Fruit fly (Drosophila melanogaster): ENCODE results near the gene CG9121.
A peak's percentile ranks its signal among the peaks of the same experiment; 100 is the strongest.

The CG9121 gene

DNA sequence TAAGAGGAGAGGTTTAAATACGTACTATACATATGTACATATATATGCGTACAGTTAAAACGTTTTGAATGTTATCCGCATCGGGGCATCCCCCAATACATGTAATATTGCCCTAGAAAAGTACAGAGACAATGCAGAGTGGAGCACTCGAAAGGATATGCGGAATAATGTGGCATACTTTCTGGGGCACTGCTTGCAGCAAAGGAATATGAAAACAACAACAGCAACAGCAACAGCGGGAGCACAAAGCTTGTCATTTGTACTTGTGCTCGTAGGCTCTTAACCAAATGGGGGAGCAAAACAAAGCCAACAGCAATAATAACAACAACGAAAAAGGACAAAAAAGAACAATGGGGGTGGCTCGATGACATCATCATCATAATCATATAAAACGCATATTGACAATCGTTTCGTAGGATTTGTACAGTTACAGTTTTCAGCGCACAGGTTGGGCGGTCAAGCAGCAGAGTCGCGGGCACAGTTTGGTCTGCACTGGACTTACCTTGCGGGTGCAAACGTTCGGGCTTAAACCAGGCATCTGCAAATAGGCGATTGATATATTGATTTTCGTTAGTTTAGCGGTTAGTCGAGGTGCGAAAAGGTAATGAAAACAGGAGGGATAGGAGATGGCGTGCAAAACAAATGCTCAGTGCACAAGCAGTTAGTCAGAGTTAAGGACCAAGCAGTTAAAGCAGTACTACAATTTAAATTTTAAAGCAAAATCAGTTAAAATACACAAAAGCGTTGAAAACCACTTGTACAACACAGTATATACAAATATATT is 47.0 kb downstream of the CG9121 start (continued):
- TF ChIP-seq salm (tag; optimal IDR thresholded peaks at IDR 0.05) (no peak), H15 (GFP tag; IDR thresholded peaks at IDR 0.05) (no peak), cad (GFP tag; optimal IDR thresholded peaks at IDR 0.05) (peak; percentile 84), Dek (tag; optimal IDR thresholded peaks at IDR 0.05) (no peak), Ets65A (GFP tag) (no peak), Mrtf (GFP tag; IDR thresholded peaks at IDR 0.05) (no peak), CG6683 (GFP tag; optimal IDR thresholded peaks at IDR 0.05) (no peak), chinmo (GFP tag; IDR thresholded peaks at IDR 0.05; ENCODE audit: partially characterized antibody) (0 out of 4 replicates have a peak, but pooled peaks have one; percentile 21), CG8478 (optimal IDR thresholded peaks at IDR 0.05) (peak; percentile 78), CG10431 (GFP tag; optimal IDR thresholded peaks at IDR 0.05) (no peak), sens (GFP tag) (peak; percentile 42), bigmax (GFP tag; optimal IDR thresholded peaks at IDR 0.05) (no peak), dimm (GFP tag; IDR thresholded peaks at IDR 0.05) (no peak), CG7357 (GFP tag; IDR thresholded peaks at IDR 0.05) (no peak), Dfd (GFP tag; optimal IDR thresholded peaks at IDR 0.05) (peak in 1 of 2 experiments; percentile 97), CG18011 (GFP tag; optimal IDR thresholded peaks at IDR 0.05) (no peak), hth (optimal IDR thresholded peaks at IDR 0.05) (no peak), wek (GFP tag; optimal IDR thresholded peaks at IDR 0.05) (no peak), CG4854 (GFP tag; optimal IDR thresholded peaks at IDR 0.05) (no peak), CG4328 (GFP tag; optimal IDR thresholded peaks at IDR 0.05) (no peak), az2 (GFP tag; optimal IDR thresholded peaks at IDR 0.05) (no peak), Hey (tag; optimal IDR thresholded peaks at IDR 0.05) (no peak), CG7745 (tag; optimal IDR thresholded peaks at IDR 0.05) (no peak), Deaf1 (tag; optimal IDR thresholded peaks at IDR 0.05) (no peak), CG12219 (GFP tag; optimal IDR thresholded peaks at IDR 0.05) (no peak), org-1 (GFP tag; optimal IDR thresholded peaks at IDR 0.05) (no peak), CG15479 (GFP tag; optimal IDR thresholded peaks at IDR 0.05) (no peak), CG2120 (GFP tag; optimal IDR thresholded peaks at IDR 0.05) (no peak), CG43689 (GFP tag; IDR thresholded peaks at IDR 0.05) (no peak), gcm (GFP tag; optimal IDR thresholded peaks at IDR 0.05) (no peak), Nf-YC (tag; optimal IDR thresholded peaks at IDR 0.05) (no peak), CG17186 (GFP tag; optimal IDR thresholded peaks at IDR 0.05) (no peak), CG34422 (GFP tag; IDR thresholded peaks at IDR 0.05) (0 out of 3 replicates have a peak, but pooled peaks have one; percentile 24)

DNA sequence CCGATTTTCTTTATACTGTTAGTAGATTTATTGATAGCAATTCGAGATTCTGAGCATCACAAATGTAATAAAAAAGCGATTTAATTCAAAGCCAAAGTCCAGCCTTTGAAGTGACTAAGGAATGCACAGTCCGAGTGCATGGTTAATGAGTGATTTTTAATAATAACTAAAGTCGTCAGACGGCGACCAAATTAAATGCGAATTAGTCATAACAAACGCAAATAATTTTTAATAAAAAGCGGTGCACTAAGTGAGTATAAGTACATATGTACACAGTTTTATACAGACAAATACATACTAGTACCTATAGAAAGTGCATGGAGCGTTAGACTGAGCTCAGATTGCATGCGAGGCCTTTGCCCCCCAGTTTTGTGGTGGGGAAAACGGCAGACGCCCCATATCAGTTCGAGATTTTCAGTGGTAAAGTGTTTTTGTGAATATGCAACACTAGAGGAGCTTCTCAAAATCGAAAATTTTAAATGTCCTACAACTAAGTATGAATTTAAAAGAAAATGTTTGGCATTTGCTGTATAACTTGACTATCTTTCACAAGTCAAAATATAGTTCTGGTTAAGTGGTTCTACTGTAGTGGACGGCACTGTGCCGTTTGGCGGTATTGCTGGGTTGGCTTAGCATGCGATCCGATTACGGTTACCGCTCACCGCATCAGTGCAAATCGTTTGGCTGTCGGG is 48.0 kb downstream of the CG9121 start:
- TF ChIP-seq zen (tag; optimal IDR thresholded peaks at IDR 0.05) (no peak), CG17385 (GFP tag; optimal IDR thresholded peaks at IDR 0.05) (no peak), CG14441 (GFP tag; IDR thresholded peaks at IDR 0.05) (no peak), ATbp (GFP tag; optimal IDR thresholded peaks at IDR 0.05) (peak; percentile 27), CG11696 (GFP tag; IDR thresholded peaks at IDR 0.05) (peak; percentile 54; the same call in 1 of the 2 replicates), BEAF-32 (GFP tag; optimal IDR thresholded peaks at IDR 0.05) (no peak), eyg (GFP tag; optimal IDR thresholded peaks at IDR 0.05) (no peak), CG12104 (GFP tag; optimal IDR thresholded peaks at IDR 0.05) (no peak), CG11085 (GFP tag; IDR thresholded peaks at IDR 0.05) (no peak), NfI (GFP tag; optimal IDR thresholded peaks at IDR 0.05) (no peak), Sox102F (GFP tag; optimal IDR thresholded peaks at IDR 0.05) (peak; percentile 29), B-H2 (GFP tag; optimal IDR thresholded peaks at IDR 0.05) (no peak), chif (GFP tag; optimal IDR thresholded peaks at IDR 0.05) (no peak), ken (GFP tag; IDR thresholded peaks at IDR 0.05) (0 out of 3 replicates have a peak, but pooled peaks have one; percentile 5), Dip2 (GFP tag; IDR thresholded peaks at IDR 0.05) (no peak), sens (GFP tag) (peak; percentile 72), Taf1 (GFP tag; IDR thresholded peaks at IDR 0.05) (no peak), ato (GFP tag; IDR thresholded peaks at IDR 0.05; ENCODE audit: partially characterized antibody) (no peak), tio (GFP tag; optimal IDR thresholded peaks at IDR 0.05) (peak; percentile 4)

Measured in whole organism, embryonic.